Fruit fly (Drosophila melanogaster) whole organism, wandering third instar larva: ENCODE results near the gene caps.

Experiments used
- Abd-B ChIP-seq: fragments of >200 bp; optimal IDR thresholded peaks from 2 replicates; lab custom pipeline; 2017; ENCODE audit warnings: missing biosample characterization, missing genetic modification characterization
- CG32264 ChIP-seq: fragments of 200-800 bp; sonication (Bioruptor generic); optimal IDR thresholded peaks from 2 replicates; lab custom pipeline; 2016; ENCODE audit warnings: missing biosample characterization, missing genetic modification characterization
- CG9705 ChIP-seq: fragments of 200-800 bp; sonication (Bioruptor generic); optimal IDR thresholded peaks from 2 replicates; lab custom pipeline; 2018; ENCODE audit warnings: missing biosample characterization, mild to moderate bottlenecking, missing genetic modification characterization
- CrebA ChIP-seq: fragments of 200-800 bp; sonication (Bioruptor generic); optimal IDR thresholded peaks from 2 replicates; lab custom pipeline; 2016; ENCODE audit warnings: missing biosample characterization, mild to moderate bottlenecking, missing genetic modification characterization, borderline replicate concordance
- Dif ChIP-seq: fragments of 200-275, 200-300 bp; sonication (Bioruptor generic); optimal IDR thresholded peaks from 2 replicates; lab custom pipeline; 2018; ENCODE audit warnings: missing biosample characterization, missing genetic modification characterization; ENCODE audit not compliant: partially characterized antibody
- GATAd ChIP-seq: sonication (Bioruptor generic); optimal IDR thresholded peaks from 2 replicates; lab custom pipeline; 2016; ENCODE audit warnings: missing biosample characterization, missing genetic modification characterization
- HLH106 ChIP-seq: fragments of 200-800 bp; optimal IDR thresholded peaks from 3 replicates; lab custom pipeline; 2019; ENCODE audit warnings: missing biosample characterization, mild to moderate bottlenecking, missing genetic modification characterization, moderate library complexity
- Hnf4 ChIP-seq: fragments of 200-800 bp; sonication (Bioruptor generic); optimal IDR thresholded peaks from 2 replicates; lab custom pipeline; 2016; ENCODE audit warnings: missing biosample characterization, mild to moderate bottlenecking, missing genetic modification characterization
- Hr78 ChIP-seq: fragments of >200 bp; optimal IDR thresholded peaks from 2 replicates; lab custom pipeline; 2017; ENCODE audit warnings: missing biosample characterization, missing genetic modification characterization
- Hr83 ChIP-seq: fragments of 200-300 bp; sonication (Bioruptor generic); optimal IDR thresholded peaks from 2 replicates; lab custom pipeline; 2016; ENCODE audit warnings: missing biosample characterization, mild to moderate bottlenecking, missing genetic modification characterization, moderate library complexity; ENCODE audit not compliant: poor library complexity, severe bottlenecking
- Jra ChIP-seq: sonication (Bioruptor generic); optimal IDR thresholded peaks from 2 replicates; lab custom pipeline; 2016; ENCODE audit warnings: missing biosample characterization, missing genetic modification characterization
- Myc ChIP-seq: fragments of >200 bp; optimal IDR thresholded peaks from 2 replicates; lab custom pipeline; 2017
- N ChIP-seq: fragments of >200 bp; optimal IDR thresholded peaks from 2 replicates; lab custom pipeline; 2018; ENCODE audit warnings: missing biosample characterization, missing external identifiers, missing genetic modification characterization
- OdsH ChIP-seq: fragments of 200-800 bp; sonication (Bioruptor generic); optimal IDR thresholded peaks from 2 replicates; lab custom pipeline; 2016; ENCODE audit warnings: missing biosample characterization, mild to moderate bottlenecking, missing genetic modification characterization
- Sp1 ChIP-seq: fragments of 200-800 bp; sonication (Bioruptor generic); optimal IDR thresholded peaks from 3 replicates; lab custom pipeline; 2019; ENCODE audit warnings: missing biosample characterization, mild to moderate bottlenecking, missing genetic modification characterization, moderate library complexity
- Vsx2 ChIP-seq: fragments of 200-300, 225-300 bp; sonication (Bioruptor generic); optimal IDR thresholded peaks from 2 replicates; lab custom pipeline; 2018; ENCODE audit warnings: missing biosample characterization, missing genetic modification characterization; ENCODE audit not compliant: partially characterized antibody
- brk ChIP-seq: fragments of 200-800 bp; sonication (Bioruptor generic); optimal IDR thresholded peaks from 2 replicates; lab custom pipeline; 2016; ENCODE audit warnings: missing biosample characterization, mild to moderate bottlenecking, missing genetic modification characterization
- dl ChIP-seq, 2 experiments: fragments of 175-275, 200-275 bp in 1 of 2; fragments of 200-275 bp in 1 of 2; sonication (Bioruptor generic); optimal IDR thresholded peaks; lab custom pipeline; 2018; ENCODE audit warnings: mild to moderate bottlenecking in 2 of 2, missing biosample characterization in 2 of 2, missing genetic modification characterization in 2 of 2, moderate library complexity in 2 of 2; ENCODE audit not compliant: partially characterized antibody in 2 of 2, insufficient read depth in 1 of 2
- dmrt93B ChIP-seq: fragments of 200-800 bp; sonication (Bioruptor generic); optimal IDR thresholded peaks from 2 replicates; lab custom pipeline; 2018; ENCODE audit warnings: missing biosample characterization, mild to moderate bottlenecking, missing genetic modification characterization
- dsf ChIP-seq: sonication (Bioruptor generic); optimal IDR thresholded peaks from 2 replicates; lab custom pipeline; 2016; ENCODE audit warnings: missing biosample characterization, missing genetic modification characterization, borderline replicate concordance
- ey ChIP-seq: fragments of 200-800 bp; sonication (Bioruptor generic); optimal IDR thresholded peaks from 2 replicates; lab custom pipeline; 2016; ENCODE audit warnings: missing biosample characterization, missing genetic modification characterization
- foxo ChIP-seq, 2 experiments: fragments of 200-800 bp; sonication (Bioruptor generic); optimal IDR thresholded peaks; 2 replicates in 1 of 2; 3 replicates in 1 of 2; lab custom pipeline; 2016 to 2017; ENCODE audit warnings: missing biosample characterization in 2 of 2, missing genetic modification characterization in 2 of 2
- fru ChIP-seq: fragments of 200-800 bp; sonication (Bioruptor generic); optimal IDR thresholded peaks from 3 replicates; lab custom pipeline; 2016; ENCODE audit warnings: missing biosample characterization, mild to moderate bottlenecking, missing genetic modification characterization
- h ChIP-seq: fragments of 200-800 bp; sonication (Bioruptor generic); optimal IDR thresholded peaks from 3 replicates; lab custom pipeline; 2016; ENCODE audit warnings: missing biosample characterization, mild to moderate bottlenecking, missing genetic modification characterization
- jim ChIP-seq: fragments of 175-275, 200-325 bp; sonication (Bioruptor generic); optimal IDR thresholded peaks from 2 replicates; lab custom pipeline; 2016; ENCODE audit warnings: missing biosample characterization, mild to moderate bottlenecking, missing genetic modification characterization
- pan ChIP-seq: fragments of >200 bp; optimal IDR thresholded peaks from 2 replicates; lab custom pipeline; 2017
- psq ChIP-seq: fragments of 200-800 bp; sonication (Bioruptor generic); optimal IDR thresholded peaks from 3 replicates; lab custom pipeline; 2017; ENCODE audit warnings: missing biosample characterization, mild to moderate bottlenecking, missing genetic modification characterization, moderate library complexity
- rgr ChIP-seq: fragments of 200-800 bp; sonication (Bioruptor generic); optimal IDR thresholded peaks from 3 replicates; lab custom pipeline; 2016; ENCODE audit warnings: missing biosample characterization, mild to moderate bottlenecking, missing genetic modification characterization
- sv ChIP-seq: fragments of 200-800 bp; sonication (Bioruptor generic); optimal IDR thresholded peaks from 3 replicates; lab custom pipeline; 2016; ENCODE audit warnings: missing biosample characterization, missing genetic modification characterization
- usp ChIP-seq: fragments of >200 bp; optimal IDR thresholded peaks from 2 replicates; lab custom pipeline; 2017; ENCODE audit warnings: missing biosample characterization, missing genetic modification characterization

caps gene

DNA sequence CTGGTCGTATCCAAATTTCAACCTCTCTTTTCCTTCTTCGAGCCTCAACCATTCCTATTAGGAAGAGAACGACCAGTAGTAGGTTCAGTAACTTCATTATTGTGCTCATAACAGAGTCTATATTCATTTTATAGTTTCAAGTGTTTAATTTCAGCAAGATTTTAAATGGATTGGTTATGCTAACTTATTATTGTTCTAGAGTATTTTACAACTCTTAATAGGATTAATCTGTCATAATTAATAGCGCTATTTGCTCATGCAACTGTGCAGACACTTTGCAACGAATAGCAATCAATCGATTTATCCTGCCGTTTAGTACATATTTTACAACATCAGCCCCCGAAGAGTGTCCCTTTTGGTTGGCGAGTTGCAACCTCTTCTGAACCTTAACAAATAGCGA is 68.3 kb downstream of the caps start, which contains the start of gene Sfp70A4:
Gene Sfp70A4 (minus strand): TSS at position 101 of the 400 bp plus-strand sequence.
- TF ChIP-seq jim (GFP tag; lab: Kevin White, UChicago), result no peak
- TF ChIP-seq foxo (GFP tag; optimal IDR thresholded peaks at IDR 0.05; lab: Kevin White, UChicago), result no peak
- no peak for TF ChIP-seq CG9705 (GFP tag; lab: Kevin White, UChicago)
- no peak for TF ChIP-seq Hr78 (GFP tag; lab: Kevin White, UChicago)
- TF ChIP-seq rgr (GFP tag; lab: Kevin White, UChicago), result no peak
- TF ChIP-seq, all 38 proteins: peak for 0

- no peak for TF ChIP-seq Hnf4
- no peak for TF ChIP-seq brk
- TF ChIP-seq Sp1 (GFP tag; lab: Kevin White, UChicago), result no peak
- TF ChIP-seq ey (GFP tag; lab: Kevin White, UChicago), result no peak
- no peak for TF ChIP-seq dsf
- TF ChIP-seq Abd-B (GFP tag; lab: Kevin White, UChicago), result no peak
- no peak for TF ChIP-seq usp
- no peak for TF ChIP-seq Jra (GFP tag; lab: Kevin White, UChicago)
- TF ChIP-seq foxo (GFP tag; optimal IDR thresholded peaks at IDR 0.05; lab: Kevin White, UChicago), result no peak
- TF ChIP-seq CrebA (GFP tag; lab: Kevin White, UChicago), result no peak
- no peak for TF ChIP-seq N
- TF ChIP-seq OdsH (GFP tag; lab: Kevin White, UChicago), result no peak
- no peak for TF ChIP-seq dl (GFP tag; optimal IDR thresholded peaks at IDR 0.05; lab: Kevin White, UChicago; ENCODE audit: insufficient read depth in 1 of 2, partially characterized antibody in 2 of 2)
- no peak for TF ChIP-seq Hr83
- TF ChIP-seq Hr78 (GFP tag; lab: Kevin White, UChicago), result no peak
- TF ChIP-seq psq, result no peak
- no peak for TF ChIP-seq HLH106 (tag; lab: Kevin White, UChicago)
- TF ChIP-seq Dif (GFP tag; lab: Kevin White, UChicago), result no peak
- no peak for TF ChIP-seq h (GFP tag; lab: Kevin White, UChicago)
- no peak for TF ChIP-seq dmrt93B (GFP tag; lab: Kevin White, UChicago)
- TF ChIP-seq, all 38 proteins: peak for 0
These were observed 70.4 kb downstream of the caps start, which contains the start of gene CG42481 for dm6 chr3L:13298923-13299322. CG42481 (minus strand) TSS chr3L:13299023.

dm6 chr3L:13300052-13300451 is 71.6 kb downstream of the caps start, which contains the start of gene CG43147:
CG43147 (minus strand) TSS chr3L:13300152.
- TF ChIP-seq sv (GFP tag; lab: Kevin White, UChicago), result no peak
- no peak for TF ChIP-seq rgr (GFP tag; lab: Kevin White, UChicago)
- TF ChIP-seq fru (GFP tag; lab: Kevin White, UChicago), result no peak
- TF ChIP-seq psq, result no peak
- no peak for TF ChIP-seq h (GFP tag; lab: Kevin White, UChicago)
- no peak for TF ChIP-seq Sp1 (GFP tag; lab: Kevin White, UChicago)
- no peak for TF ChIP-seq ey (GFP tag; lab: Kevin White, UChicago)
- no peak for TF ChIP-seq CG32264 (GFP tag; lab: Kevin White, UChicago)
- no peak for TF ChIP-seq Dif (GFP tag; lab: Kevin White, UChicago)
- no peak for TF ChIP-seq Jra (GFP tag; lab: Kevin White, UChicago)
- no peak for TF ChIP-seq dmrt93B (GFP tag; lab: Kevin White, UChicago)
- no peak for TF ChIP-seq GATAd
- no peak for TF ChIP-seq CrebA (GFP tag; lab: Kevin White, UChicago)
- no peak for TF ChIP-seq HLH106 (tag; lab: Kevin White, UChicago)
- TF ChIP-seq usp, result no peak
- TF ChIP-seq, all 38 proteins: peak for 0

DNA sequence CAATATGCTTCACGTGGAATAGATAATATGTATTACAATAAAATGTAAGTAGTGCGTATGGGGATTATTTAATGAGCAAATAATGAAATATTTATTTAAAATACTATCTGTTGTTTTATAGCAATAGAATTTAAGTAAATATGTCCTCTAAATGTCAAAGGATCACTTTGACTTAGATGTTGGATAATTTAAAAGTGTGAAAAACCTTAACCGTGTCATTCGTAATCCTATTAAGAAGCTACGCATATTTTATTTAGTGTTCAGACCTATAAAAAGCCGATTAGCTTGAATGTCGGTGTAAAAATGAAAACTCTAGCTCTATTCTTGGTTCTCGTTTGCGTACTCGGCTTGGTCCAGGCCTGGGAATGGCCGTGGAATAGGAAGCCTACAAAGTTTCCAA is 72.8 kb downstream of the caps start, which contains the start of gene SP:
Gene SP (plus strand): TSS at position 301 of the 400 bp plus-strand sequence.
- no peak for TF ChIP-seq pan (lab: Kevin White, UChicago)
- no peak for TF ChIP-seq dl (GFP tag; optimal IDR thresholded peaks at IDR 0.05; lab: Kevin White, UChicago; ENCODE audit: insufficient read depth in 1 of 2, partially characterized antibody in 2 of 2)

dm6 chr3L:13301787-13302186 is 73.3 kb downstream of the caps start:
- TF ChIP-seq Myc (lab: Kevin White, UChicago) (peak; percentile 67), N (no peak), Vsx2 (GFP tag; lab: Kevin White, UChicago) (peak; percentile 32), pan (lab: Kevin White, UChicago) (no peak)
